Fruit fly (Drosophila melanogaster) whole organism, wandering third instar larva: ENCODE measurements around the gene CG31457.
A peak's percentile ranks its signal among the peaks of the same experiment; 100 is the strongest.

ENCODE experiments used
- Abd-B ChIP-seq: fragments of >200 bp; optimal IDR thresholded peaks from 2 replicates; lab custom pipeline; 2017; ENCODE audit warnings: missing biosample characterization, missing genetic modification characterization
- Dfd ChIP-seq: fragments of >200 bp; optimal IDR thresholded peaks from 2 replicates; lab custom pipeline; 2017; ENCODE audit warnings: missing biosample characterization, missing genetic modification characterization
- Dif ChIP-seq: fragments of 200-275, 200-300 bp; sonication (Bioruptor generic); optimal IDR thresholded peaks from 2 replicates; lab custom pipeline; 2018; ENCODE audit warnings: missing biosample characterization, missing genetic modification characterization; ENCODE audit not compliant: partially characterized antibody
- Hnf4 ChIP-seq: fragments of 200-800 bp; sonication (Bioruptor generic); optimal IDR thresholded peaks from 2 replicates; lab custom pipeline; 2016; ENCODE audit warnings: missing biosample characterization, mild to moderate bottlenecking, missing genetic modification characterization
- Jra ChIP-seq: sonication (Bioruptor generic); optimal IDR thresholded peaks from 2 replicates; lab custom pipeline; 2016; ENCODE audit warnings: missing biosample characterization, missing genetic modification characterization
- dl ChIP-seq, 2 experiments: fragments of 175-275, 200-275 bp in 1 of 2; fragments of 200-275 bp in 1 of 2; sonication (Bioruptor generic); optimal IDR thresholded peaks; lab custom pipeline; 2018; ENCODE audit warnings: mild to moderate bottlenecking in 2 of 2, missing biosample characterization in 2 of 2, missing genetic modification characterization in 2 of 2, moderate library complexity in 2 of 2; ENCODE audit not compliant: partially characterized antibody in 2 of 2, insufficient read depth in 1 of 2
- ey ChIP-seq: fragments of 200-800 bp; sonication (Bioruptor generic); optimal IDR thresholded peaks from 2 replicates; lab custom pipeline; 2016; ENCODE audit warnings: missing biosample characterization, missing genetic modification characterization
- foxo ChIP-seq, 2 experiments: fragments of 200-800 bp; sonication (Bioruptor generic); optimal IDR thresholded peaks; 2 replicates in 1 of 2; 3 replicates in 1 of 2; lab custom pipeline; 2016 to 2017; ENCODE audit warnings: missing biosample characterization in 2 of 2, missing genetic modification characterization in 2 of 2
- fru ChIP-seq: fragments of 200-800 bp; sonication (Bioruptor generic); optimal IDR thresholded peaks from 3 replicates; lab custom pipeline; 2016; ENCODE audit warnings: missing biosample characterization, mild to moderate bottlenecking, missing genetic modification characterization
- lola ChIP-seq: fragments of >200 bp; optimal IDR thresholded peaks from 2 replicates; lab custom pipeline; 2017; ENCODE audit warnings: missing biosample characterization, missing genetic modification characterization
- psq ChIP-seq: fragments of 200-800 bp; sonication (Bioruptor generic); optimal IDR thresholded peaks from 3 replicates; lab custom pipeline; 2017; ENCODE audit warnings: missing biosample characterization, mild to moderate bottlenecking, missing genetic modification characterization, moderate library complexity
- tai ChIP-seq: sonication (Bioruptor generic); optimal IDR thresholded peaks from 2 replicates; lab custom pipeline; 2016; ENCODE audit warnings: missing biosample characterization, missing genetic modification characterization
- woc ChIP-seq: sonication (Bioruptor generic); optimal IDR thresholded peaks from 2 replicates; lab custom pipeline; 2016; ENCODE audit warnings: missing biosample characterization, mild to moderate bottlenecking, missing genetic modification characterization

dm6 chr3R:23130884-23131283, 3.1 kb upstream of the CG31457 start:
- TF ChIP-seq ey (no peak), Abd-B (GFP tag; lab: Kevin White, UChicago) (no peak), psq (GFP tag; lab: Kevin White, UChicago) (no peak), Dif (GFP tag; lab: Kevin White, UChicago) (no peak), Hnf4 (no peak), lola (GFP tag; lab: Kevin White, UChicago) (no peak), Dfd (GFP tag; lab: Kevin White, UChicago) (peak; percentile 29), woc (GFP tag; lab: Kevin White, UChicago) (no peak), dl (GFP tag; optimal IDR thresholded peaks at IDR 0.05; lab: Kevin White, UChicago; ENCODE audit: insufficient read depth in 1 of 2, partially characterized antibody in 2 of 2) (no peak), foxo (GFP tag; optimal IDR thresholded peaks at IDR 0.05; lab: Kevin White, UChicago) (no peak), fru (no peak), Jra (no peak), tai (GFP tag; lab: Kevin White, UChicago) (no peak)
